Worm (Caenorhabditis elegans): ENCODE results near the gene his-4.

Gene his-4

ce11 chrV:16017671-16018070, 22.6 kb downstream of the his-4 start, which contains the start of gene srx-43:
TSS of gene srx-43 (plus strand) at chrV:16017971.
- TF ChIP-seq sptf-1 (tag; optimal IDR thresholded peaks at IDR 0.05) (no peak), unc-120 (tag; optimal IDR thresholded peaks at IDR 0.05; ENCODE audit: poor library complexity, severe bottlenecking) (no peak), ceh-83 (GFP tag; optimal IDR thresholded peaks at IDR 0.05) (no peak), flh-1 (GFP tag; optimal IDR thresholded peaks at IDR 0.05) (no peak), nhr-2 (tag; optimal IDR thresholded peaks at IDR 0.05) (no peak), blmp-1 (tag; optimal IDR thresholded peaks at IDR 0.05) (no peak), mep-1 (tag; optimal IDR thresholded peaks at IDR 0.05) (no peak), hlh-1 (tag; optimal IDR thresholded peaks at IDR 0.05) (no peak), elt-3 (tag; optimal IDR thresholded peaks at IDR 0.05) (no peak), pha-4 (tag; optimal IDR thresholded peaks at IDR 0.05) (no peak), lin-32 (GFP tag; optimal IDR thresholded peaks at IDR 0.05) (no peak), tbx-8 (GFP tag; optimal IDR thresholded peaks at IDR 0.05) (no peak)

ce11 chrV:16016977-16017376, 23.3 kb downstream of the his-4 start:
- no peak for TF ChIP-seq M03D4.4 (tag; optimal IDR thresholded peaks at IDR 0.05)
- no peak for TF ChIP-seq ceh-39 (tag; optimal IDR thresholded peaks at IDR 0.05)
- no peak for TF ChIP-seq tbx-8 (GFP tag; optimal IDR thresholded peaks at IDR 0.05)
- TF ChIP-seq drap-1 (GFP tag; optimal IDR thresholded peaks at IDR 0.05) = no peak
- TF ChIP-seq nhr-2 (tag; optimal IDR thresholded peaks at IDR 0.05) = no peak
- TF ChIP-seq zip-8 (tag; optimal IDR thresholded peaks at IDR 0.05) = no peak
- TF ChIP-seq bed-3 (GFP tag; optimal IDR thresholded peaks at IDR 0.05) = no peak
- no peak for TF ChIP-seq lin-32 (GFP tag; optimal IDR thresholded peaks at IDR 0.05)
- TF ChIP-seq sem-2 (GFP tag; optimal IDR thresholded peaks at IDR 0.05) = no peak
- no peak for TF ChIP-seq ham-2 (GFP tag; optimal IDR thresholded peaks at IDR 0.05)
- TF ChIP-seq cnd-1 (tag; optimal IDR thresholded peaks at IDR 0.05) = no peak
- TF ChIP-seq elt-1 (tag; optimal IDR thresholded peaks at IDR 0.05; ENCODE audit: borderline replicate concordance, insufficient read depth) = no peak
- TF ChIP-seq sptf-1 (tag; optimal IDR thresholded peaks at IDR 0.05) = no peak
- TF ChIP-seq hlh-1 (tag; optimal IDR thresholded peaks at IDR 0.05) = no peak

- TF ChIP-seq nhr-2 (tag; optimal IDR thresholded peaks at IDR 0.05) = no peak
- no peak for TF ChIP-seq unc-62 (GFP tag; optimal IDR thresholded peaks at IDR 0.05)
- TF ChIP-seq nhr-76 (tag; optimal IDR thresholded peaks at IDR 0.05) = no peak
- no peak for TF ChIP-seq ceh-43 (GFP tag; optimal IDR thresholded peaks at IDR 0.05)
- TF ChIP-seq mep-1 (tag; optimal IDR thresholded peaks at IDR 0.05) = no peak
- no peak for TF ChIP-seq sptf-1 (tag; optimal IDR thresholded peaks at IDR 0.05)
- TF ChIP-seq hlh-1 (tag; optimal IDR thresholded peaks at IDR 0.05) = no peak
- no peak for TF ChIP-seq mls-2 (tag; optimal IDR thresholded peaks at IDR 0.05)
Observed at ce11 chrV:16015652-16016051, 24.7 kb downstream of the his-4 start, which contains the start of gene str-232. TSS of gene str-232 (minus strand) at chrV:16015752.

ce11 chrV:16009564-16009963, 30.8 kb downstream of the his-4 start, which contains the start of gene str-233:
TSS of gene str-233 (minus strand) at chrV:16009664.
- no peak for TF ChIP-seq sptf-1 (tag; optimal IDR thresholded peaks at IDR 0.05)

- TF ChIP-seq unc-62 (GFP tag; optimal IDR thresholded peaks at IDR 0.05) (no peak), zip-8 (tag; optimal IDR thresholded peaks at IDR 0.05) (no peak), M03D4.4 (tag; optimal IDR thresholded peaks at IDR 0.05) (no peak), ham-2 (GFP tag; optimal IDR thresholded peaks at IDR 0.05) (no peak), lin-32 (GFP tag; optimal IDR thresholded peaks at IDR 0.05) (no peak), blmp-1 (tag; optimal IDR thresholded peaks at IDR 0.05) (no peak), nhr-76 (tag; optimal IDR thresholded peaks at IDR 0.05) (no peak), sem-2 (GFP tag; optimal IDR thresholded peaks at IDR 0.05) (no peak), tbx-8 (GFP tag; optimal IDR thresholded peaks at IDR 0.05) (no peak), elt-1 (tag; optimal IDR thresholded peaks at IDR 0.05; ENCODE audit: borderline replicate concordance, insufficient read depth) (no peak), mep-1 (tag; optimal IDR thresholded peaks at IDR 0.05) (no peak), ces-1 (GFP tag; optimal IDR thresholded peaks at IDR 0.05) (no peak)
Observed at ce11 chrV:16007505-16007904, 32.8 kb downstream of the his-4 start, which contains the start of gene str-231. TSS of gene str-231 (minus strand) at chrV:16007605.

- TF ChIP-seq pha-4 (tag; optimal IDR thresholded peaks at IDR 0.05) (no peak), flh-1 (GFP tag; optimal IDR thresholded peaks at IDR 0.05) (no peak), ham-2 (GFP tag; optimal IDR thresholded peaks at IDR 0.05) (no peak), snpc-4 (tag; optimal IDR thresholded peaks at IDR 0.05) (no peak), blmp-1 (tag; optimal IDR thresholded peaks at IDR 0.05) (no peak), mls-2 (tag; optimal IDR thresholded peaks at IDR 0.05) (no peak), nhr-76 (tag; optimal IDR thresholded peaks at IDR 0.05) (no peak), hlh-1 (tag; optimal IDR thresholded peaks at IDR 0.05) (no peak), elt-3 (tag; optimal IDR thresholded peaks at IDR 0.05) (no peak), nhr-28 (tag; optimal IDR thresholded peaks at IDR 0.05) (no peak), ceh-39 (tag; optimal IDR thresholded peaks at IDR 0.05) (no peak), ceh-43 (GFP tag; optimal IDR thresholded peaks at IDR 0.05) (no peak), ces-1 (GFP tag; optimal IDR thresholded peaks at IDR 0.05) (no peak), M03D4.4 (tag; optimal IDR thresholded peaks at IDR 0.05) (no peak), unc-62 (GFP tag; optimal IDR thresholded peaks at IDR 0.05) (no peak), ztf-11 (tag; optimal IDR thresholded peaks at IDR 0.05) (no peak), nhr-237 (tag; optimal IDR thresholded peaks at IDR 0.05) (no peak)
Observed at ce11 chrV:16002288-16002687, 38.0 kb downstream of the his-4 start, which contains the start of gene nhr-63. TSS of gene nhr-63 (plus strand) at chrV:16002588.

Data from whole organism, mixed stage, embryonic.